Worm (Caenorhabditis elegans) whole organism, L2 larva: Measurements from ENCODE around the gene idpa-2.

Experiments
- C34F6.9 ChIP-seq: fragments of 150-350 bp; optimal IDR thresholded peaks from 2 replicates; lab custom pipeline; 2014; ENCODE audit warnings: missing biosample characterization, missing genetic modification characterization
- Y55F3AM.14 ChIP-seq: fragments of 200-800 bp; sonication (Bioruptor generic); optimal IDR thresholded peaks from 2 replicates; lab custom pipeline; 2018; ENCODE audit warnings: mild to moderate bottlenecking, missing genetic modification characterization, missing compliant biosample characterization
- ZK546.5 ChIP-seq: sonication (generic microtip); optimal IDR thresholded peaks from 2 replicates; lab custom pipeline; 2017; ENCODE audit warnings: missing biosample characterization, missing genetic modification characterization
- alr-1 ChIP-seq: fragments of 150-350 bp; optimal IDR thresholded peaks from 2 replicates; lab custom pipeline; 2014; ENCODE audit warnings: missing biosample characterization, missing genetic modification characterization
- aly-2 ChIP-seq: fragments of 150-350 bp; optimal IDR thresholded peaks from 2 replicates; lab custom pipeline; 2014; ENCODE audit warnings: missing biosample characterization, missing genetic modification characterization
- blmp-1 ChIP-seq: sonication (generic microtip); optimal IDR thresholded peaks from 2 replicates; lab custom pipeline; 2017; ENCODE audit warnings: missing genetic modification characterization, mild to moderate bottlenecking, missing compliant biosample characterization, antibody characterized with exemption, moderate library complexity; ENCODE audit not compliant: insufficient read depth
- ceh-16 ChIP-seq: fragments of 150-350 bp; optimal IDR thresholded peaks from 2 replicates; lab custom pipeline; 2014; ENCODE audit warnings: missing biosample characterization, missing genetic modification characterization
- crh-2 ChIP-seq: sonication (generic microtip); optimal IDR thresholded peaks from 2 replicates; lab custom pipeline; 2017; ENCODE audit warnings: missing biosample characterization, missing genetic modification characterization
- dmd-4 ChIP-seq: sonication (generic microtip); optimal IDR thresholded peaks from 2 replicates; lab custom pipeline; 2017; ENCODE audit warnings: missing biosample characterization, missing genetic modification characterization
- egl-27 ChIP-seq: sonication (generic microtip); optimal IDR thresholded peaks from 3 replicates; lab custom pipeline; 2017; ENCODE audit warnings: missing biosample characterization, missing genetic modification reagents, missing genetic modification characterization
- elt-1 ChIP-seq: fragments of 150-350 bp; optimal IDR thresholded peaks from 2 replicates; lab custom pipeline; 2014; ENCODE audit warnings: missing biosample characterization, missing genetic modification characterization
- elt-3 ChIP-seq: sonication (generic microtip); optimal IDR thresholded peaks from 2 replicates; lab custom pipeline; 2017; ENCODE audit warnings: missing biosample characterization, missing genetic modification characterization
- fos-1 ChIP-seq: fragments of 150-350 bp; optimal IDR thresholded peaks from 2 replicates; lab custom pipeline; 2014; ENCODE audit warnings: missing biosample characterization, missing genetic modification characterization
- gmeb-1 ChIP-seq: fragments of 150-350 bp; optimal IDR thresholded peaks from 2 replicates; lab custom pipeline; 2014; ENCODE audit warnings: missing biosample characterization, missing genetic modification characterization
- lin-13 ChIP-seq: fragments of 150-350 bp; optimal IDR thresholded peaks from 2 replicates; lab custom pipeline; 2014; ENCODE audit warnings: missing biosample characterization, missing genetic modification reagents, missing genetic modification characterization
- lin-39 ChIP-seq: fragments of 150-350 bp; optimal IDR thresholded peaks from 2 replicates; lab custom pipeline; 2014; ENCODE audit warnings: missing biosample characterization, missing genetic modification reagents, missing genetic modification characterization
- lsy-2 ChIP-seq, 2 experiments: fragments of 150-350 bp in 1 of 2; sonication (generic microtip) in 1 of 2; optimal IDR thresholded peaks; 2 replicates each; lab custom pipeline; 2014 to 2017; ENCODE audit warnings: missing biosample characterization in 2 of 2, missing genetic modification characterization in 2 of 2
- mab-5 ChIP-seq: fragments of 150-350 bp; optimal IDR thresholded peaks from 2 replicates; lab custom pipeline; 2014; ENCODE audit warnings: missing biosample characterization, missing genetic modification characterization
- mbf-1 ChIP-seq: sonication (generic microtip); optimal IDR thresholded peaks from 2 replicates; lab custom pipeline; 2017; ENCODE audit warnings: missing biosample characterization, missing genetic modification characterization
- nhr-10 ChIP-seq: sonication (generic microtip); optimal IDR thresholded peaks from 2 replicates; lab custom pipeline; 2017; ENCODE audit warnings: missing biosample characterization, missing genetic modification characterization
- nhr-11 ChIP-seq: fragments of 150-350 bp; optimal IDR thresholded peaks from 2 replicates; lab custom pipeline; 2014; ENCODE audit warnings: missing biosample characterization, missing genetic modification characterization
- nhr-12 ChIP-seq: fragments of 150-350 bp; optimal IDR thresholded peaks from 2 replicates; lab custom pipeline; 2014; ENCODE audit warnings: missing biosample characterization, missing genetic modification characterization
- nhr-129 ChIP-seq: fragments of 150-350 bp; optimal IDR thresholded peaks from 2 replicates; lab custom pipeline; 2014; ENCODE audit warnings: missing biosample characterization, missing genetic modification characterization
- nhr-21 ChIP-seq: fragments of 150-350 bp; optimal IDR thresholded peaks from 2 replicates; lab custom pipeline; 2014; ENCODE audit warnings: missing biosample characterization, missing genetic modification characterization
- nhr-23 ChIP-seq: fragments of 150-350 bp; optimal IDR thresholded peaks from 2 replicates; lab custom pipeline; 2014; ENCODE audit warnings: missing biosample characterization, missing genetic modification reagents, missing genetic modification characterization
- nhr-237 ChIP-seq: fragments of 150-350 bp; optimal IDR thresholded peaks from 2 replicates; lab custom pipeline; 2014; ENCODE audit warnings: missing biosample characterization, missing genetic modification characterization
- nhr-25 ChIP-seq: fragments of 150-350 bp; sonication (generic microtip); optimal IDR thresholded peaks from 3 replicates; lab custom pipeline; 2014; ENCODE audit warnings: missing biosample characterization, missing genetic modification characterization
- nhr-6 ChIP-seq: fragments of 150-350 bp; optimal IDR thresholded peaks from 2 replicates; lab custom pipeline; 2014; ENCODE audit warnings: missing biosample characterization, missing genetic modification characterization
- nhr-77 ChIP-seq: fragments of 150-350 bp; optimal IDR thresholded peaks from 2 replicates; lab custom pipeline; 2014; ENCODE audit warnings: missing biosample characterization, missing genetic modification characterization
- peb-1 ChIP-seq: fragments of 150-350 bp; optimal IDR thresholded peaks from 2 replicates; lab custom pipeline; 2014; ENCODE audit warnings: missing biosample characterization, missing genetic modification characterization
- sem-4 ChIP-seq: fragments of 150-350 bp; optimal IDR thresholded peaks from 2 replicates; lab custom pipeline; 2014; ENCODE audit warnings: missing biosample characterization, missing genetic modification reagents, missing genetic modification characterization
- skn-1 ChIP-seq: sonication (generic microtip); optimal IDR thresholded peaks from 2 replicates; lab custom pipeline; 2017; ENCODE audit warnings: missing biosample characterization, missing genetic modification characterization
- sma-9 ChIP-seq, 2 experiments: fragments of 150-350 bp in 1 of 2; sonication (generic microtip) in 1 of 2; optimal IDR thresholded peaks; 2 replicates each; lab custom pipeline; 2014 to 2016; ENCODE audit warnings: missing genetic modification characterization in 2 of 2, mild to moderate bottlenecking in 1 of 2, missing biosample characterization in 1 of 2, missing compliant biosample characterization in 1 of 2, missing genetic modification reagents in 1 of 2, moderate library complexity in 1 of 2
- snpc-4 ChIP-seq: fragments of 150-350 bp; optimal IDR thresholded peaks from 2 replicates; lab custom pipeline; 2014; ENCODE audit warnings: missing biosample characterization, missing genetic modification characterization
- unc-39 ChIP-seq: fragments of 150-350 bp; optimal IDR thresholded peaks from 2 replicates; lab custom pipeline; 2014; ENCODE audit warnings: missing biosample characterization, missing genetic modification characterization
- unc-55 ChIP-seq: fragments of 150-350 bp; sonication (generic microtip); optimal IDR thresholded peaks from 3 replicates; lab custom pipeline; 2014; ENCODE audit warnings: missing biosample characterization, missing genetic modification reagents, missing genetic modification characterization
- unc-62 ChIP-seq: fragments of 150-350 bp; optimal IDR thresholded peaks from 2 replicates; lab custom pipeline; 2014; ENCODE audit warnings: missing biosample characterization, missing genetic modification reagents, missing genetic modification characterization
- zag-1 ChIP-seq: fragments of 150-350 bp; optimal IDR thresholded peaks from 2 replicates; lab custom pipeline; 2014; ENCODE audit warnings: missing biosample characterization, missing genetic modification characterization
- ztf-1 ChIP-seq: fragments of 200-800 bp; sonication (Bioruptor generic); conservative IDR thresholded peaks from 2 replicates; pipeline ENCODE4 v1.3.6; 2022; ENCODE audit warnings: missing genetic modification characterization, missing compliant biosample characterization
- ztf-11 ChIP-seq: sonication (generic microtip); optimal IDR thresholded peaks from 2 replicates; lab custom pipeline; 2017; ENCODE audit warnings: missing biosample characterization, missing genetic modification characterization
- ztf-4 ChIP-seq: fragments of 150-350 bp; optimal IDR thresholded peaks from 2 replicates; lab custom pipeline; 2014; ENCODE audit warnings: missing biosample characterization, missing genetic modification characterization

The idpa-2 gene

DNA sequence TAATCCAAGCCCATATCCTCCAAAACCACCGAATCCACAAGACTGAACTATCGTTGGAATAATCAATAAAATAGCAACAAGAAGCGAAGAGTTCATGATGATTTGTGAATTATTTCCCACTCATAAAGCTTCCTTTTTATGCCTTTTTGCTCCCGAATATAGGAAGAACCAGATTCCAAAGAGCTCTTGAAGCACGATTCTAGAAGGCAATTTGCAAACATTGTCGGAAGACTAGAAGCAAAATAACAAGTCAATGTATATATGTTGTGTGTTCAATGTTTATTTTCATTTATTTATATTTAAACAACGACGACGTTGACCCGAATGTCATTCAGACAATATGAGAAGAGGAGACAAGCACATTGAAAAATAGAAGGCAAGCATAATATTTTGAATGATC, at the start of gene idpa-2:
Gene idpa-2, minus strand, starts transcription at position 101 of the 400 bp plus-strand sequence.
- TF ChIP-seq dmd-4 (tag; lab: Kevin White, UChicago) = no peak
- TF ChIP-seq snpc-4 = no peak
- TF ChIP-seq blmp-1 (tag; lab: Kevin White, UChicago) = no peak
- no peak for TF ChIP-seq ceh-16 (tag; lab: Kevin White, UChicago)
- TF ChIP-seq mbf-1 (tag; lab: Kevin White, UChicago) = no peak
- no peak for TF ChIP-seq nhr-10 (tag; lab: Kevin White, UChicago)
- no peak for TF ChIP-seq nhr-77
- TF ChIP-seq mab-5 (tag; lab: Kevin White, UChicago) = no peak
- no peak for TF ChIP-seq ZK546.5
- TF ChIP-seq unc-55 (GFP tag; lab: Kevin White, UChicago) = no peak
- no peak for TF ChIP-seq elt-3 (tag; lab: Kevin White, UChicago)
- TF ChIP-seq alr-1 (tag; lab: Kevin White, UChicago) = no peak
- TF ChIP-seq C34F6.9 (tag; lab: Kevin White, UChicago) = no peak
- no peak for TF ChIP-seq lsy-2 (tag; optimal IDR thresholded peaks at IDR 0.05; lab: Kevin White, UChicago)
- no peak for TF ChIP-seq zag-1 (tag; lab: Kevin White, UChicago)
- TF ChIP-seq crh-2 (tag; lab: Kevin White, UChicago) = no peak
- TF ChIP-seq sma-9 (GFP tag; optimal IDR thresholded peaks at IDR 0.05; lab: Kevin White, UChicago) = no peak
- no peak for TF ChIP-seq sma-9 (tag; optimal IDR thresholded peaks at IDR 0.05; lab: Kevin White, UChicago)
- TF ChIP-seq egl-27 (tag; lab: Kevin White, UChicago) = no peak
- no peak for TF ChIP-seq nhr-129 (tag; lab: Kevin White, UChicago)

DNA sequence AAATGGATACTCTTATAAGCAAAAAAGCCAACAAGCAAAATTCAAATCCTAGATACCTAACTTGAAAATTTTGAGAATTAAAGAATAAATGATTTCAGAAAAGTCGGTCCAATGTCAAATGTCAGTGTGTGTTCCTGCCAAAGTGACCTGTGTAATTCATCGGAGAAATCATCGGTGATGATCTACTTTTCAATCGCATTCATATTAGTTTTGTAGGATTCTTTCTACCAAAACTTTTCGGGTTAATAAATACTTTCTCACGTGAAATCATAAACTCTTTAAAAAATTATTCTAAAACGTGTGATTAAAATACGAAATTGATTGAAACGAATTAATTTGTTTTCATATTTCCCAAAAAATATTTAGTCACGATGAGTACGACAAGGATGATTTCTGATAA, 46.5 kb upstream of the idpa-2 start, which contains the start of gene F46C5.7:
Gene F46C5.7, plus strand, starts transcription at position 301 of the 400 bp plus-strand sequence.
- TF ChIP-seq ztf-1 (GFP tag; lab: Robert Waterston, UW) (no peak), blmp-1 (tag; lab: Kevin White, UChicago) (no peak)

DNA sequence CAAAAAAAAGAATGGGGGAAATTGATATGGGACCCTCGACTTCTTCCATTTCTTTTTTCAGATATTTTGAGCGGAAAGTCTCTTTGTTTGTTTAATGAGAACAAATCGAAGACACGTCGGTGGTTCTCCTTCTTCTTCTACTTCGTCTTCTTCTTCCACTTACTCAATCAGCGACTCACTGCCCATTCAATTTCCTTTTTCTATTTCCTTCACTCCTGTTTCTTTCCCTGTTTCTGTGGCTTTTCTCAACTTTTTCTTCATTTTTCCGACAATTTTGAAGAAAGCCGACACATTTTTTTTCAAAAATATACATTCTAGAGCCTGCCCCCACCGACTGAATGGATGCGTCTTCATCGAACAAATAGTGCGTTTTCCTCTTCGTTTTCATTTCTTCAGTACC, 43.3 kb upstream of the idpa-2 start, which contains the start of gene F46C5.4:
Gene F46C5.4, plus strand, starts transcription at position 222 of the 400 bp plus-strand sequence.
- TF ChIP-seq dmd-4 (tag; lab: Kevin White, UChicago) = no peak
- no peak for TF ChIP-seq nhr-25 (tag; lab: Kevin White, UChicago)
- TF ChIP-seq unc-62 (GFP tag; lab: Kevin White, UChicago) = no peak
- TF ChIP-seq nhr-77 = no peak
- TF ChIP-seq gmeb-1 = no peak
- no peak for TF ChIP-seq lin-39 (tag; lab: Kevin White, UChicago)
- TF ChIP-seq mab-5 (tag; lab: Kevin White, UChicago) = no peak
- no peak for TF ChIP-seq nhr-11 (tag; lab: Kevin White, UChicago)
- TF ChIP-seq mbf-1 (tag; lab: Kevin White, UChicago) = no peak
- TF ChIP-seq nhr-129 (tag; lab: Kevin White, UChicago) = no peak
- no peak for TF ChIP-seq Y55F3AM.14 (GFP tag; lab: Kevin White, UChicago)
- no peak for TF ChIP-seq skn-1 (tag; lab: Kevin White, UChicago)
- TF ChIP-seq, all 48 proteins: peak for 0

DNA sequence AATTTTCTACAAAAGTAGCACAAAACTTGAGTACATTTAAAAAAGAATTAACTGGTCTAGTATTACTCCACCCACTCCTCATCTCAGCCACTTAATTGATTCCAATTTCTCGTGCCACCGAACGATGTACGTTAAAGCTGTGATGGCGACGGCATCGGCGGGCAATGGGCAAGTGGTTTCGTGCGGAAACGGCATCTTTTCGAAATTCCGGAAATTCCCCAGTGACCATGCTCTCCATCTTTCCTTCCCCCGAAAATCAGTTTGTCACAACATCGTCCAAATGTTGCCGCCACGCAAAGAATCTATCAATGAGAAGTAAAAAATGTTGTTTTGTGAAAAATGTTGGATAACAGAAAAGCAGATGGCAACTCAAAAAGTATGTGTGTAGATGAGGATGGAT, 40.4 kb upstream of the idpa-2 start:
- TF ChIP-seq lin-39 (tag; lab: Kevin White, UChicago) = no peak
- no peak for TF ChIP-seq C34F6.9 (tag; lab: Kevin White, UChicago)
- no peak for TF ChIP-seq nhr-11 (tag; lab: Kevin White, UChicago)
- TF ChIP-seq unc-39 (tag; lab: Kevin White, UChicago) = no peak
- no peak for TF ChIP-seq nhr-237
- TF ChIP-seq sma-9 (GFP tag; optimal IDR thresholded peaks at IDR 0.05; lab: Kevin White, UChicago) = no peak
- TF ChIP-seq sma-9 (tag; optimal IDR thresholded peaks at IDR 0.05; lab: Kevin White, UChicago) = no peak
- TF ChIP-seq aly-2 (tag; lab: Kevin White, UChicago) = no peak
- no peak for TF ChIP-seq elt-1
- TF ChIP-seq egl-27 (tag; lab: Kevin White, UChicago) = no peak
- no peak for TF ChIP-seq skn-1 (tag; lab: Kevin White, UChicago)
- no peak for TF ChIP-seq mbf-1 (tag; lab: Kevin White, UChicago)
- no peak for TF ChIP-seq ztf-1 (GFP tag; lab: Robert Waterston, UW)
- no peak for TF ChIP-seq nhr-23 (tag; lab: Kevin White, UChicago)
- TF ChIP-seq ZK546.5 = no peak
- TF ChIP-seq gmeb-1 = no peak
- TF ChIP-seq nhr-6 = no peak

DNA sequence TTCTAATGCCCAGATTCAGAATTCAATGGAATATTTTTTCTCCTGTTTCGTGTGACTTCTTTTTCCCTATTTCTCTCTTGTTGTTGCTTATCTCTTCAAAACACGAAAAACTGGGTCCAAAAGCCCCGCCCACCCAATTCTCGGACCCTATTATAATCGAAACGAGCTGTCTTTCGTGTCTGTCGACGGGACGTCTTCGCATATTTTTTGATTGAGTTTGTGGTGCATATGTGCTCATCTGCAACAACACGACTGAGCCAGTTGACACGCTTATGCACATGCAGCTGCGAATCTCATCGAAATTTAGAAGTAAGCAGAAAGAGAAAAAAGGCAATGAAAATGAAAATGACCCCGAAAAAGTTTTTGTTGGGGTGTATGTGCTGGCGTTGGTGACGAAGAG, 38.4 kb upstream of the idpa-2 start:
- no peak for TF ChIP-seq ztf-11 (tag; lab: Kevin White, UChicago)
- TF ChIP-seq ztf-4 (tag; lab: Kevin White, UChicago) = no peak
- no peak for TF ChIP-seq ceh-16 (tag; lab: Kevin White, UChicago)
- TF ChIP-seq elt-1 = no peak
- TF ChIP-seq elt-3 (tag; lab: Kevin White, UChicago) = no peak
- no peak for TF ChIP-seq ztf-1 (GFP tag; lab: Robert Waterston, UW)
- no peak for TF ChIP-seq nhr-12
- no peak for TF ChIP-seq nhr-10 (tag; lab: Kevin White, UChicago)
- TF ChIP-seq peb-1 (tag; lab: Kevin White, UChicago) = no peak
- no peak for TF ChIP-seq nhr-11 (tag; lab: Kevin White, UChicago)
- TF ChIP-seq unc-55 (GFP tag; lab: Kevin White, UChicago) = no peak
- no peak for TF ChIP-seq nhr-21 (tag; lab: Kevin White, UChicago)
- TF ChIP-seq mbf-1 (tag; lab: Kevin White, UChicago) = no peak
- no peak for TF ChIP-seq unc-39 (tag; lab: Kevin White, UChicago)
- no peak for TF ChIP-seq sem-4 (tag; lab: Kevin White, UChicago)
- no peak for TF ChIP-seq nhr-6
- no peak for TF ChIP-seq fos-1 (tag; lab: Kevin White, UChicago)
- TF ChIP-seq nhr-23 (tag; lab: Kevin White, UChicago) = no peak
- TF ChIP-seq lin-13 (GFP tag; lab: Kevin White, UChicago) = no peak
